Fruit fly (Drosophila melanogaster) whole organism, embryonic: ENCODE measurements around the gene Sf3b6.

Experiments
- CG10543 ChIP-seq: fragments of 200-800 bp; sonication (Bioruptor generic); optimal IDR thresholded peaks from 3 replicates; lab custom pipeline; 2017; ENCODE audit warnings: missing biosample characterization, mild to moderate bottlenecking, missing genetic modification characterization, moderate library complexity
- CG1233 ChIP-seq: fragments of 200-800 bp; sonication (Bioruptor generic); optimal IDR thresholded peaks from 4 replicates; lab custom pipeline; 2018; ENCODE audit warnings: missing biosample characterization, mild to moderate bottlenecking, missing genetic modification characterization
- CG13424 ChIP-seq: fragments of 200-800 bp; sonication (Bioruptor generic); optimal IDR thresholded peaks from 2 replicates; lab custom pipeline; 2019; ENCODE audit warnings: missing biosample characterization, mild to moderate bottlenecking, missing genetic modification characterization, moderate library complexity
- CG13775 ChIP-seq: fragments of 200-800 bp; sonication (Bioruptor generic); optimal IDR thresholded peaks from 3 replicates; lab custom pipeline; 2017; ENCODE audit warnings: missing biosample characterization, mild to moderate bottlenecking, missing genetic modification characterization
- CG14014 ChIP-seq: fragments of 200-800 bp; sonication (Bioruptor generic); IDR thresholded peaks from 2 replicates; pipeline ENCODE4 v1.3.6; 2022; ENCODE audit warnings: missing biosample characterization, missing genetic modification characterization
- CG15601 ChIP-seq: fragments of 200-800 bp; sonication (Bioruptor generic); optimal IDR thresholded peaks from 3 replicates; lab custom pipeline; 2019; ENCODE audit warnings: missing biosample characterization, mild to moderate bottlenecking, missing genetic modification characterization, moderate library complexity
- CG15696 ChIP-seq: fragments of 200-800 bp; sonication (Bioruptor generic); optimal IDR thresholded peaks from 2 replicates; lab custom pipeline; 2019; ENCODE audit warnings: missing biosample characterization, mild to moderate bottlenecking, missing genetic modification characterization, moderate library complexity
- CG1647 ChIP-seq: fragments of 200-800 bp; sonication (Bioruptor generic); optimal IDR thresholded peaks from 3 replicates; lab custom pipeline; 2016; ENCODE audit warnings: missing biosample characterization, missing genetic modification characterization
- CG17186 ChIP-seq: fragments of 200-800 bp; sonication (Bioruptor generic); optimal IDR thresholded peaks from 3 replicates; lab custom pipeline; 2017; ENCODE audit warnings: missing biosample characterization, missing genetic modification reagents, missing genetic modification characterization
- CG17912 ChIP-seq: fragments of 200-800 bp; sonication (Bioruptor generic); optimal IDR thresholded peaks from 2 replicates; lab custom pipeline; 2018; ENCODE audit warnings: missing biosample characterization, mild to moderate bottlenecking, missing genetic modification characterization
- CG2120 ChIP-seq: fragments of 200-800 bp; sonication (Bioruptor generic); optimal IDR thresholded peaks from 3 replicates; lab custom pipeline; 2016; ENCODE audit warnings: missing biosample characterization, missing genetic modification characterization
- CG30020 ChIP-seq: fragments of 200-800 bp; optimal IDR thresholded peaks from 2 replicates; lab custom pipeline; 2019; ENCODE audit warnings: missing biosample characterization, mild to moderate bottlenecking, missing genetic modification characterization, moderate library complexity
- CG30431 ChIP-seq: fragments of 200-800 bp; sonication (Bioruptor generic); optimal IDR thresholded peaks from 2 replicates; lab custom pipeline; 2017; ENCODE audit warnings: missing biosample characterization, missing genetic modification characterization
- CG31365 ChIP-seq: fragments of 200-800 bp; sonication (Bioruptor generic); optimal IDR thresholded peaks from 2 replicates; lab custom pipeline; 2018; ENCODE audit warnings: missing biosample characterization, mild to moderate bottlenecking, missing genetic modification characterization
- CG3163 ChIP-seq: fragments of 200-800 bp; sonication (Bioruptor generic); optimal IDR thresholded peaks from 3 replicates; lab custom pipeline; 2016; ENCODE audit warnings: missing biosample characterization, missing genetic modification characterization
- CG33557 ChIP-seq: fragments of 200-800 bp; sonication (Bioruptor generic); optimal IDR thresholded peaks from 2 replicates; lab custom pipeline; 2019; ENCODE audit warnings: missing biosample characterization, mild to moderate bottlenecking, missing genetic modification characterization, moderate library complexity
- CG34376 ChIP-seq: fragments of 200-800 bp; sonication (Bioruptor generic); optimal IDR thresholded peaks from 2 replicates; lab custom pipeline; 2018; ENCODE audit warnings: missing biosample characterization, mild to moderate bottlenecking, missing genetic modification characterization
- CG3838 ChIP-seq: fragments of 200-800 bp; sonication (Bioruptor generic); optimal IDR thresholded peaks from 3 replicates; lab custom pipeline; 2016; ENCODE audit warnings: missing biosample characterization, missing genetic modification characterization
- CG7963 ChIP-seq: fragments of 200-800 bp; sonication (Bioruptor generic); IDR thresholded peaks from 3 replicates; pipeline ENCODE4 v1.3.6; 2022; ENCODE audit warnings: missing biosample characterization, missing genetic modification characterization; ENCODE audit not compliant: partially characterized antibody
- CG9215 ChIP-seq: fragments of 200-800 bp; sonication (Bioruptor generic); IDR thresholded peaks from 2 replicates; pipeline ENCODE4 v1.3.6; 2022; ENCODE audit warnings: missing biosample characterization, missing genetic modification characterization
- Dp ChIP-seq: fragments of 200-800 bp; sonication (Bioruptor generic); optimal IDR thresholded peaks from 2 replicates; lab custom pipeline; 2018; ENCODE audit warnings: missing biosample characterization, mild to moderate bottlenecking, missing genetic modification characterization, moderate library complexity
- E2f2 ChIP-seq: fragments of 200-800 bp; sonication (Bioruptor generic); IDR thresholded peaks from 2 replicates; pipeline ENCODE4 v1.3.6; 2022; ENCODE audit warnings: missing biosample characterization, missing genetic modification characterization
- Fer1 ChIP-seq: fragments of 200-800 bp; sonication (Bioruptor generic); optimal IDR thresholded peaks from 2 replicates; lab custom pipeline; 2017; ENCODE audit warnings: missing biosample characterization, mild to moderate bottlenecking, missing genetic modification characterization
- GATAe ChIP-seq: fragments of 200-800 bp; sonication (Bioruptor generic); conservative IDR thresholded peaks from 2 replicates; pipeline ENCODE4 v1.3.6; 2022; ENCODE audit warnings: missing biosample characterization, missing genetic modification characterization
- H2.0 ChIP-seq: fragments of 200-800 bp; sonication (Bioruptor generic); IDR thresholded peaks from 2 replicates; pipeline ENCODE4 v1.3.6; 2022; ENCODE audit warnings: missing biosample characterization, missing genetic modification characterization
- Lim3 ChIP-seq: fragments of 200-800 bp; sonication (Bioruptor generic); IDR thresholded peaks from 2 replicates; pipeline ENCODE4 v1.3.6; 2022; ENCODE audit warnings: missing biosample characterization, missing genetic modification characterization
- Med ChIP-seq: fragments of 200-800 bp; sonication (Bioruptor generic); peaks from one replicate; lab custom pipeline; 2016; ENCODE audit warnings: missing biosample characterization, missing genetic modification characterization, mild to moderate bottlenecking, inconsistent platforms, moderate library complexity
- Nf-YB ChIP-seq: fragments of 200-800 bp; sonication (Bioruptor generic); optimal IDR thresholded peaks from 3 replicates; lab custom pipeline; 2019; ENCODE audit warnings: missing biosample characterization, mild to moderate bottlenecking, missing genetic modification characterization, moderate library complexity
- Pdp1 ChIP-seq, 2 experiments: fragments of 200-800 bp; sonication (Bioruptor generic); optimal IDR thresholded peaks; 3 replicates each; lab custom pipeline; 2016; ENCODE audit warnings: missing biosample characterization in 2 of 2, missing genetic modification characterization in 2 of 2, mild to moderate bottlenecking in 1 of 2, moderate library complexity in 1 of 2
- Poxn ChIP-seq: fragments of 200-800 bp; sonication (Bioruptor generic); IDR thresholded peaks from 2 replicates; pipeline ENCODE4 v1.3.6; 2022; ENCODE audit warnings: missing biosample characterization, missing genetic modification characterization
- Six4 ChIP-seq: fragments of 200-800 bp; sonication (Bioruptor generic); optimal IDR thresholded peaks from 2 replicates; lab custom pipeline; 2016; ENCODE audit warnings: missing biosample characterization, missing genetic modification characterization
- Vsx1 ChIP-seq: fragments of 200-800 bp; sonication (Bioruptor generic); optimal IDR thresholded peaks from 2 replicates; lab custom pipeline; 2017; ENCODE audit warnings: missing biosample characterization, mild to moderate bottlenecking, missing genetic modification characterization, missing genetic modification reagents
- amos ChIP-seq: fragments of 200-800 bp; sonication (Bioruptor generic); IDR thresholded peaks from 2 replicates; pipeline ENCODE4 v1.3.6; 2022; ENCODE audit warnings: missing biosample characterization, missing genetic modification characterization; ENCODE audit not compliant: partially characterized antibody
- ase ChIP-seq: fragments of 200-800 bp; sonication (Bioruptor generic); IDR thresholded peaks from 3 replicates; pipeline ENCODE4 v1.3.6; 2022; ENCODE audit warnings: missing biosample characterization, missing genetic modification characterization
- cato ChIP-seq: fragments of 200-800 bp; sonication (Bioruptor generic); optimal IDR thresholded peaks from 2 replicates; lab custom pipeline; 2016; ENCODE audit warnings: missing biosample characterization, missing genetic modification characterization, borderline replicate concordance
- chm ChIP-seq: fragments of 200-800 bp; sonication (Bioruptor generic); IDR thresholded peaks from 2 replicates; pipeline ENCODE4 v1.3.6; 2022; ENCODE audit warnings: missing biosample characterization, missing genetic modification characterization
- crc ChIP-seq: fragments of 200-800 bp; sonication (Bioruptor generic); optimal IDR thresholded peaks from 2 replicates; lab custom pipeline; 2016; ENCODE audit warnings: missing biosample characterization, missing genetic modification characterization
- dan ChIP-seq: fragments of 200-800 bp; sonication (Bioruptor generic); IDR thresholded peaks from 2 replicates; pipeline ENCODE4 v1.3.6; 2022; ENCODE audit warnings: missing biosample characterization, missing genetic modification characterization
- gem ChIP-seq: fragments of 200-800 bp; sonication (Bioruptor generic); optimal IDR thresholded peaks from 2 replicates; lab custom pipeline; 2019; ENCODE audit warnings: missing biosample characterization, mild to moderate bottlenecking, missing genetic modification characterization, moderate library complexity
- grau ChIP-seq: fragments of 200-800 bp; optimal IDR thresholded peaks from 3 replicates; lab custom pipeline; 2019; ENCODE audit warnings: missing biosample characterization, mild to moderate bottlenecking, missing genetic modification characterization, moderate library complexity
- grn ChIP-seq: fragments of 200-800 bp; sonication (Bioruptor generic); optimal IDR thresholded peaks from 3 replicates; lab custom pipeline; 2017; ENCODE audit warnings: missing biosample characterization, missing genetic modification characterization
- oc ChIP-seq: fragments of 200-800 bp; sonication (Bioruptor generic); optimal IDR thresholded peaks from 2 replicates; lab custom pipeline; 2018; ENCODE audit warnings: missing biosample characterization, mild to moderate bottlenecking, missing genetic modification characterization, moderate library complexity
- pb ChIP-seq: fragments of 200-800 bp; sonication (Bioruptor generic); optimal IDR thresholded peaks from 3 replicates; lab custom pipeline; 2016; ENCODE audit warnings: missing biosample characterization, missing genetic modification characterization
- pros ChIP-seq: fragments of 200-800 bp; sonication (Bioruptor generic); optimal IDR thresholded peaks from 3 replicates; lab custom pipeline; 2019; ENCODE audit warnings: missing biosample characterization, mild to moderate bottlenecking, missing genetic modification characterization, moderate library complexity
- repo ChIP-seq: fragments of 200-800 bp; sonication (Bioruptor generic); optimal IDR thresholded peaks from 2 replicates; lab custom pipeline; 2016; ENCODE audit warnings: missing biosample characterization, missing genetic modification characterization
- rib ChIP-seq: fragments of 200-800 bp; sonication (Bioruptor generic); IDR thresholded peaks from 2 replicates; pipeline ENCODE4 v1.3.6; 2022; ENCODE audit warnings: missing biosample characterization, missing genetic modification characterization
- sc ChIP-seq, 3 experiments: fragments of >200 bp in 2 of 3; fragments of 200-800 bp in 1 of 3; sonication (Bioruptor generic) in 1 of 3; optimal IDR thresholded peaks; 2 replicates in 2 of 3; 3 replicates in 1 of 3; lab custom pipeline; 2017; ENCODE audit warnings: mild to moderate bottlenecking in 1 of 3, missing biosample characterization in 1 of 3, missing genetic modification characterization in 1 of 3, missing genetic modification reagents in 1 of 3
- sens-2 ChIP-seq: fragments of 200-800 bp; sonication (Bioruptor generic); IDR thresholded peaks from 2 replicates; pipeline ENCODE4 v1.3.6; 2022; ENCODE audit warnings: missing biosample characterization, missing genetic modification characterization
- tna ChIP-seq: fragments of 200-800 bp; sonication (Bioruptor generic); IDR thresholded peaks from 2 replicates; pipeline ENCODE4 v1.3.6; 2022; ENCODE audit warnings: missing biosample characterization, missing genetic modification characterization; ENCODE audit not compliant: partially characterized antibody
- usp ChIP-seq: fragments of >200 bp; optimal IDR thresholded peaks from 2 replicates; lab custom pipeline; 2017; ENCODE audit warnings: missing biosample characterization, missing genetic modification characterization
- zen ChIP-seq: fragments of 200-800 bp; sonication (Bioruptor generic); optimal IDR thresholded peaks from 3 replicates; lab custom pipeline; 2018; ENCODE audit warnings: missing biosample characterization, mild to moderate bottlenecking, missing genetic modification characterization, moderate library complexity

Sf3b6 gene

dm6 chr3L:6173826-6174255 is 19.1 kb downstream of the Sf3b6 start, which contains the start of the genes fmt and CG7376 (continued):
- TF ChIP-seq CG14014 (GFP tag; lab: Robert Waterston, UW) (no peak), CG31365 (tag; lab: Kevin White, UChicago) (no peak), grau (no peak), Nf-YB (GFP tag; lab: Kevin White, UChicago) (no peak), CG1233 (GFP tag; lab: Kevin White, UChicago) (no peak), amos (GFP tag; lab: Robert Waterston, UW) (peak; percentile 63), CG9215 (GFP tag; lab: Robert Waterston, UW) (no peak), repo (GFP tag; lab: Kevin White, UChicago) (no peak), ase (GFP tag; lab: Robert Waterston, UW) (no peak), CG15601 (tag; lab: Kevin White, UChicago) (no peak), CG13775 (peak; percentile 49), gem (tag; lab: Kevin White, UChicago) (no peak), Med (GFP tag; lab: Kevin White, UChicago) (no peak), chm (no peak), Dp (GFP tag; lab: Kevin White, UChicago) (peak; percentile 64), rib (GFP tag; lab: Robert Waterston, UW) (no peak), zen (tag; lab: Kevin White, UChicago) (peak; percentile 59), GATAe (no peak), sc (optimal IDR thresholded peaks at IDR 0.05; lab: Kevin White, UChicago) (no peak), sc (GFP tag; optimal IDR thresholded peaks at IDR 0.05; lab: Kevin White, UChicago) (no peak), tna (GFP tag; lab: Robert Waterston, UW) (peak; percentile 84), E2f2 (GFP tag; lab: Robert Waterston, UW) (peak; percentile 65), H2.0 (GFP tag; lab: Robert Waterston, UW) (no peak), grn (GFP tag; lab: Kevin White, UChicago) (no peak), CG15696 (tag; lab: Kevin White, UChicago) (peak; percentile 34), cato (GFP tag; lab: Kevin White, UChicago) (no peak), Six4 (GFP tag; lab: Kevin White, UChicago) (no peak), crc (GFP tag; lab: Kevin White, UChicago) (no peak), CG7963 (GFP tag; lab: Robert Waterston, UW) (peak; percentile 85), pb (GFP tag; lab: Kevin White, UChicago) (no peak), CG34376 (GFP tag; lab: Kevin White, UChicago) (no peak), CG30020 (peak; percentile 94), oc (tag; lab: Kevin White, UChicago) (no peak), Vsx1 (GFP tag; lab: Kevin White, UChicago) (no peak), Poxn (GFP tag; lab: Robert Waterston, UW) (no peak), CG3163 (GFP tag; lab: Kevin White, UChicago) (no peak), pros (GFP tag; lab: Kevin White, UChicago) (no peak), Lim3 (GFP tag; lab: Robert Waterston, UW) (no peak), CG17912 (GFP tag; lab: Kevin White, UChicago) (no peak), dan (no peak), usp (GFP tag; lab: Kevin White, UChicago) (no peak), Pdp1 (GFP tag; optimal IDR thresholded peaks at IDR 0.05; lab: Kevin White, UChicago) (no peak), CG1647 (no peak), sens-2 (GFP tag; lab: Robert Waterston, UW) (no peak), CG2120 (peak; percentile 43), CG13424 (tag; lab: Kevin White, UChicago) (peak; percentile 58), Fer1 (no peak), CG17186 (GFP tag; lab: Kevin White, UChicago) (peak; percentile 39), CG30431 (GFP tag; lab: Kevin White, UChicago) (no peak), CG33557 (GFP tag; lab: Kevin White, UChicago) (no peak), CG10543 (no peak), CG3838 (GFP tag; lab: Kevin White, UChicago) (no peak)
